Worm (Caenorhabditis elegans): ENCODE data around the gene tank-1.

The tank-1 gene

ce11 chrV:1285657-1286123 is at the start of gene tank-1:
tank-1 (minus strand) TSS chrV:1285707.
- TF ChIP-seq F13H6.1 (tag; optimal IDR thresholded peaks at IDR 0.05) (peak; percentile 31), fos-1 (tag; optimal IDR thresholded peaks at IDR 0.05) (peak; percentile 50), lin-39 (tag; optimal IDR thresholded peaks at IDR 0.05) (no peak), ama-1 (optimal IDR thresholded peaks at IDR 0.05) (peak; percentile 6), skn-1 (tag; optimal IDR thresholded peaks at IDR 0.05) (no peak), unc-55 (GFP tag; optimal IDR thresholded peaks at IDR 0.05) (peak; percentile 26), nhr-129 (tag; optimal IDR thresholded peaks at IDR 0.05) (peak; percentile 63), nhr-25 (tag; optimal IDR thresholded peaks at IDR 0.05) (peak; percentile 46), sma-9 (GFP tag; optimal IDR thresholded peaks at IDR 0.05) (peak; percentile 49), sma-9 (tag; optimal IDR thresholded peaks at IDR 0.05) (no peak), egl-27 (tag; optimal IDR thresholded peaks at IDR 0.05) (no peak), mab-5 (tag; optimal IDR thresholded peaks at IDR 0.05) (no peak), sem-4 (tag; optimal IDR thresholded peaks at IDR 0.05) (no peak), dmd-4 (tag; optimal IDR thresholded peaks at IDR 0.05) (no peak), C34F6.9 (tag; optimal IDR thresholded peaks at IDR 0.05) (peak; percentile 64), snpc-4 (tag; optimal IDR thresholded peaks at IDR 0.05) (no peak), lin-11 (tag; optimal IDR thresholded peaks at IDR 0.05) (no peak), gmeb-1 (tag; optimal IDR thresholded peaks at IDR 0.05) (peak; percentile 42), crh-2 (tag; optimal IDR thresholded peaks at IDR 0.05) (peak; percentile 43), elt-3 (tag; optimal IDR thresholded peaks at IDR 0.05) (no peak)

ce11 chrV:1327317-1327716 is 41.8 kb upstream of the tank-1 start:
- TF ChIP-seq nhr-129 (tag; optimal IDR thresholded peaks at IDR 0.05): peak; percentile 46
- TF ChIP-seq nhr-11 (tag; optimal IDR thresholded peaks at IDR 0.05): no peak
- TF ChIP-seq nhr-21 (tag; optimal IDR thresholded peaks at IDR 0.05): no peak
- no peak for TF ChIP-seq unc-39 (tag; optimal IDR thresholded peaks at IDR 0.05)
- TF ChIP-seq peb-1 (tag; optimal IDR thresholded peaks at IDR 0.05): no peak
- TF ChIP-seq C34F6.9 (tag; optimal IDR thresholded peaks at IDR 0.05): no peak
- peak in 1 of 2 experiments; percentile 12 for TF ChIP-seq lsy-2 (tag; optimal IDR thresholded peaks at IDR 0.05)
- TF ChIP-seq blmp-1 (tag; optimal IDR thresholded peaks at IDR 0.05; ENCODE audit: insufficient read depth): no peak
- TF ChIP-seq fos-1 (tag; optimal IDR thresholded peaks at IDR 0.05): no peak
- no peak for TF ChIP-seq sem-4 (tag; optimal IDR thresholded peaks at IDR 0.05)
- no peak for TF ChIP-seq ztf-1 (GFP tag; conservative IDR thresholded peaks at IDR 0.05)
- peak; percentile 31 for TF ChIP-seq F13H6.1 (tag; optimal IDR thresholded peaks at IDR 0.05)
- TF ChIP-seq lin-39 (tag; optimal IDR thresholded peaks at IDR 0.05): no peak
- TF ChIP-seq nhr-77 (tag; optimal IDR thresholded peaks at IDR 0.05): no peak
- TF ChIP-seq ama-1 (optimal IDR thresholded peaks at IDR 0.05): no peak
- no peak for TF ChIP-seq snpc-4 (tag; optimal IDR thresholded peaks at IDR 0.05)

- TF ChIP-seq zag-1 (tag; optimal IDR thresholded peaks at IDR 0.05) (no peak), mbf-1 (tag; optimal IDR thresholded peaks at IDR 0.05) (no peak), nhr-21 (tag; optimal IDR thresholded peaks at IDR 0.05) (no peak), R02D3.7 (tag; optimal IDR thresholded peaks at IDR 0.05) (no peak), gmeb-1 (tag; optimal IDR thresholded peaks at IDR 0.05) (no peak), ztf-1 (GFP tag; conservative IDR thresholded peaks at IDR 0.05) (no peak), alr-1 (tag; optimal IDR thresholded peaks at IDR 0.05) (no peak), nhr-237 (tag; optimal IDR thresholded peaks at IDR 0.05) (no peak), F13H6.1 (tag; optimal IDR thresholded peaks at IDR 0.05) (no peak), ama-1 (optimal IDR thresholded peaks at IDR 0.05) (no peak), nhr-23 (tag; optimal IDR thresholded peaks at IDR 0.05) (no peak), sma-9 (GFP tag; optimal IDR thresholded peaks at IDR 0.05) (no peak), sma-9 (tag; optimal IDR thresholded peaks at IDR 0.05) (no peak), peb-1 (tag; optimal IDR thresholded peaks at IDR 0.05) (no peak)
Observed at ce11 chrV:1326067-1326466, 40.6 kb upstream of the tank-1 start.

ce11 chrV:1321776-1322175 is 36.3 kb upstream of the tank-1 start:
- TF ChIP-seq peb-1 (tag; optimal IDR thresholded peaks at IDR 0.05): no peak
- no peak for TF ChIP-seq zag-1 (tag; optimal IDR thresholded peaks at IDR 0.05)
- no peak for TF ChIP-seq unc-55 (GFP tag; optimal IDR thresholded peaks at IDR 0.05)
- no peak for TF ChIP-seq unc-39 (tag; optimal IDR thresholded peaks at IDR 0.05)
- TF ChIP-seq F13H6.1 (tag; optimal IDR thresholded peaks at IDR 0.05): no peak
- no peak for TF ChIP-seq mdl-1 (tag; optimal IDR thresholded peaks at IDR 0.05)
- no peak for TF ChIP-seq nhr-11 (tag; optimal IDR thresholded peaks at IDR 0.05)
- TF ChIP-seq sem-4 (tag; optimal IDR thresholded peaks at IDR 0.05): no peak
- TF ChIP-seq lin-11 (tag; optimal IDR thresholded peaks at IDR 0.05): no peak
- TF ChIP-seq nhr-12 (tag; optimal IDR thresholded peaks at IDR 0.05): no peak
- TF ChIP-seq ceh-16 (tag; optimal IDR thresholded peaks at IDR 0.05): no peak
- no peak for TF ChIP-seq blmp-1 (tag; optimal IDR thresholded peaks at IDR 0.05; ENCODE audit: insufficient read depth)
- no peak for TF ChIP-seq unc-62 (GFP tag; optimal IDR thresholded peaks at IDR 0.05)
- no peak for TF ChIP-seq ztf-1 (GFP tag; conservative IDR thresholded peaks at IDR 0.05)
- no peak for TF ChIP-seq elt-1 (tag; optimal IDR thresholded peaks at IDR 0.05)
- TF ChIP-seq Y55F3AM.14 (GFP tag; optimal IDR thresholded peaks at IDR 0.05): no peak
